Worm (Caenorhabditis elegans) whole organism, L3 larva: ENCODE measurements around the gene pudl-2.

ENCODE experiments used
- R02D3.7 ChIP-seq: fragments of 150-350 bp; optimal IDR thresholded peaks from 2 replicates; lab custom pipeline; 2014; ENCODE audit warnings: missing biosample characterization, missing genetic modification characterization
- aly-2 ChIP-seq: fragments of 150-350 bp; optimal IDR thresholded peaks from 2 replicates; lab custom pipeline; 2014; ENCODE audit warnings: missing biosample characterization, missing genetic modification characterization
- ceh-28 ChIP-seq: fragments of 150-350 bp; optimal IDR thresholded peaks from 2 replicates; lab custom pipeline; 2014; ENCODE audit warnings: missing biosample characterization, missing genetic modification reagents, missing genetic modification characterization
- ceh-82 ChIP-seq: fragments of 150-350 bp; optimal IDR thresholded peaks from 2 replicates; lab custom pipeline; 2014; ENCODE audit warnings: missing biosample characterization, missing genetic modification characterization
- daf-12 ChIP-seq: fragments of 150-350 bp; optimal IDR thresholded peaks from 2 replicates; lab custom pipeline; 2014; ENCODE audit warnings: missing biosample characterization, missing genetic modification reagents, missing genetic modification characterization
- egl-27 ChIP-seq: sonication (generic microtip); optimal IDR thresholded peaks from 4 replicates; lab custom pipeline; 2017; ENCODE audit warnings: missing biosample characterization, missing genetic modification reagents, missing genetic modification characterization
- elt-1 ChIP-seq: fragments of 150-350 bp; optimal IDR thresholded peaks from 2 replicates; lab custom pipeline; 2014; ENCODE audit warnings: missing biosample characterization, missing genetic modification characterization
- elt-2 ChIP-seq: sonication (generic microtip); optimal IDR thresholded peaks from 2 replicates; lab custom pipeline; 2016; ENCODE audit warnings: missing genetic modification reagents, mild to moderate bottlenecking, missing genetic modification characterization, missing compliant biosample characterization
- fkh-10 ChIP-seq: sonication (generic microtip); optimal IDR thresholded peaks from 2 replicates; lab custom pipeline; 2017; ENCODE audit warnings: missing biosample characterization, missing genetic modification reagents, missing genetic modification characterization
- fkh-2 ChIP-seq: fragments of 150-350 bp; optimal IDR thresholded peaks from 2 replicates; lab custom pipeline; 2014; ENCODE audit warnings: missing biosample characterization, missing genetic modification reagents, missing genetic modification characterization
- fos-1 ChIP-seq: fragments of 150-350 bp; optimal IDR thresholded peaks from 2 replicates; lab custom pipeline; 2014; ENCODE audit warnings: missing biosample characterization, missing genetic modification characterization
- hmg-11 ChIP-seq: sonication (generic microtip); optimal IDR thresholded peaks from 2 replicates; lab custom pipeline; 2016; ENCODE audit warnings: missing genetic modification characterization, missing compliant biosample characterization
- jun-1 ChIP-seq: fragments of 150-350 bp; optimal IDR thresholded peaks from 2 replicates; lab custom pipeline; 2014; ENCODE audit warnings: missing biosample characterization, missing genetic modification reagents, missing genetic modification characterization
- lin-15B ChIP-seq: fragments of 150-350 bp; optimal IDR thresholded peaks from 2 replicates; lab custom pipeline; 2014; ENCODE audit warnings: missing biosample characterization, missing genetic modification characterization
- lin-39 ChIP-seq: fragments of 150-350 bp; optimal IDR thresholded peaks from 2 replicates; lab custom pipeline; 2018; ENCODE audit warnings: missing biosample characterization, missing genetic modification reagents, missing genetic modification characterization
- lsy-12 ChIP-seq: sonication (generic microtip); optimal IDR thresholded peaks from 2 replicates; lab custom pipeline; 2016; ENCODE audit warnings: mild to moderate bottlenecking, missing genetic modification characterization, missing compliant biosample characterization
- mml-1 ChIP-seq: fragments of 150-350 bp; sonication (generic microtip); optimal IDR thresholded peaks from 3 replicates; lab custom pipeline; 2014; ENCODE audit warnings: missing biosample characterization, missing genetic modification characterization
- nfya-1 ChIP-seq: sonication (generic microtip); optimal IDR thresholded peaks from 2 replicates; lab custom pipeline; 2017; ENCODE audit warnings: missing genetic modification characterization, mild to moderate bottlenecking, missing compliant biosample characterization, antibody characterized with exemption, moderate library complexity; ENCODE audit not compliant: insufficient read depth
- nhr-11 ChIP-seq: fragments of 150-350 bp; optimal IDR thresholded peaks from 2 replicates; lab custom pipeline; 2014; ENCODE audit warnings: missing biosample characterization, missing genetic modification characterization
- nhr-23 ChIP-seq: fragments of 150-350 bp; optimal IDR thresholded peaks from 2 replicates; lab custom pipeline; 2014; ENCODE audit warnings: missing biosample characterization, missing genetic modification reagents, missing genetic modification characterization
- nhr-237 ChIP-seq: fragments of 150-350 bp; optimal IDR thresholded peaks from 2 replicates; lab custom pipeline; 2014; ENCODE audit warnings: missing biosample characterization, missing genetic modification characterization
- nhr-28 ChIP-seq: fragments of 150-350 bp; optimal IDR thresholded peaks from 2 replicates; lab custom pipeline; 2014; ENCODE audit warnings: missing biosample characterization, missing genetic modification characterization
- nhr-43 ChIP-seq: sonication (generic microtip); optimal IDR thresholded peaks from 2 replicates; lab custom pipeline; 2016; ENCODE audit warnings: mild to moderate bottlenecking, missing genetic modification characterization, missing compliant biosample characterization; ENCODE audit not compliant: poor library complexity, severe bottlenecking
- nhr-76 ChIP-seq: fragments of 150-350 bp; sonication (generic microtip); optimal IDR thresholded peaks from 5 replicates; lab custom pipeline; 2014; ENCODE audit warnings: missing biosample characterization, missing genetic modification characterization
- nhr-77 ChIP-seq: fragments of 150-350 bp; optimal IDR thresholded peaks from 2 replicates; lab custom pipeline; 2014; ENCODE audit warnings: missing biosample characterization, missing genetic modification characterization
- pha-4 ChIP-seq: fragments of 150-350 bp; optimal IDR thresholded peaks from 2 replicates; lab custom pipeline; 2014; ENCODE audit warnings: missing biosample characterization, missing genetic modification reagents, missing genetic modification characterization
- pqm-1 ChIP-seq: fragments of 150-350 bp; optimal IDR thresholded peaks from 2 replicates; lab custom pipeline; 2017; ENCODE audit warnings: missing biosample characterization, missing genetic modification characterization, inconsistent platforms
- sea-2 ChIP-seq: fragments of 150-350 bp; sonication (generic microtip); optimal IDR thresholded peaks from 4 replicates; lab custom pipeline; 2014; ENCODE audit warnings: missing biosample characterization, missing genetic modification reagents, missing genetic modification characterization
- skn-1 ChIP-seq: fragments of 150-350 bp; optimal IDR thresholded peaks from 2 replicates; lab custom pipeline; 2014; ENCODE audit warnings: missing biosample characterization, missing genetic modification characterization
- snpc-4 ChIP-seq: fragments of 150-350 bp; optimal IDR thresholded peaks from 2 replicates; lab custom pipeline; 2014; ENCODE audit warnings: missing biosample characterization, missing genetic modification characterization
- tbx-2 ChIP-seq: sonication (generic microtip); optimal IDR thresholded peaks from 2 replicates; lab custom pipeline; 2016; ENCODE audit warnings: mild to moderate bottlenecking, missing genetic modification characterization, missing compliant biosample characterization
- unc-39 ChIP-seq: sonication (generic microtip); optimal IDR thresholded peaks from 4 replicates; lab custom pipeline; 2017; ENCODE audit warnings: missing biosample characterization, missing genetic modification characterization
- unc-62 ChIP-seq: fragments of 150-350 bp; sonication (generic microtip); optimal IDR thresholded peaks from 4 replicates; lab custom pipeline; 2014; ENCODE audit warnings: missing biosample characterization, missing genetic modification reagents, missing genetic modification characterization
- zag-1 ChIP-seq: fragments of 150-350 bp; optimal IDR thresholded peaks from 2 replicates; lab custom pipeline; 2014; ENCODE audit warnings: missing biosample characterization, missing genetic modification characterization
- ztf-11 ChIP-seq: fragments of 150-350 bp; optimal IDR thresholded peaks from 2 replicates; lab custom pipeline; 2014; ENCODE audit warnings: missing biosample characterization, missing genetic modification characterization
- ztf-4 ChIP-seq: fragments of 150-350 bp; optimal IDR thresholded peaks from 2 replicates; lab custom pipeline; 2014; ENCODE audit warnings: missing biosample characterization, missing genetic modification characterization

pudl-2 gene

ce11 chrIV:2841260-2841659 lies 6.6 kb downstream of the pudl-2 start, which contains the start of gene clec-83:
TSS of gene clec-83 (minus strand) at chrIV:2841472.
- TF ChIP-seq nhr-28 (tag; lab: Kevin White, UChicago) (no peak), daf-12 (no peak), snpc-4 (tag; lab: Kevin White, UChicago) (no peak), skn-1 (tag; lab: Kevin White, UChicago) (no peak), fkh-10 (GFP tag; lab: Kevin White, UChicago) (no peak), sea-2 (GFP tag; lab: Kevin White, UChicago) (no peak), hmg-11 (no peak), unc-39 (tag; lab: Kevin White, UChicago) (no peak), zag-1 (tag; lab: Kevin White, UChicago) (no peak), jun-1 (no peak), nhr-237 (tag; lab: Kevin White, UChicago) (no peak), elt-1 (tag; lab: Kevin White, UChicago) (no peak), mml-1 (tag; lab: Kevin White, UChicago) (no peak), lin-39 (tag; lab: Kevin White, UChicago) (no peak), tbx-2 (tag; lab: Kevin White, UChicago) (no peak), egl-27 (tag; lab: Kevin White, UChicago) (no peak), ztf-4 (tag; lab: Kevin White, UChicago) (no peak), pha-4 (peak; percentile 28), nfya-1 (tag; lab: Kevin White, UChicago) (no peak), elt-2 (tag; lab: Kevin White, UChicago) (peak; percentile 55), lsy-12 (tag; lab: Kevin White, UChicago) (no peak), pqm-1 (tag; lab: Kevin White, UChicago) (peak; percentile 27)

ce11 chrIV:2842162-2842561 lies 7.5 kb downstream of the pudl-2 start, which contains the start of gene clec-84:
TSS of gene clec-84 (plus strand) at chrIV:2842462.
- TF ChIP-seq nhr-43 (no peak), elt-2 (tag; lab: Kevin White, UChicago) (peak; percentile 2)

ce11 chrIV:2843882-2844281 lies 9.3 kb downstream of the pudl-2 start, which contains the start of gene Y54G2A.15:
TSS of gene Y54G2A.15 (minus strand) at chrIV:2843982.
- TF ChIP-seq ztf-11 (tag; lab: Kevin White, UChicago) (no peak), nhr-28 (tag; lab: Kevin White, UChicago) (no peak), lsy-12 (tag; lab: Kevin White, UChicago) (no peak), nhr-23 (tag; lab: Kevin White, UChicago) (no peak), aly-2 (tag; lab: Kevin White, UChicago) (no peak), fkh-2 (tag; lab: Kevin White, UChicago) (no peak), ceh-82 (tag; lab: Kevin White, UChicago) (no peak), pha-4 (no peak), unc-62 (GFP tag; lab: Kevin White, UChicago) (no peak), fos-1 (no peak), nhr-77 (no peak), ceh-28 (no peak), elt-1 (tag; lab: Kevin White, UChicago) (no peak), nfya-1 (tag; lab: Kevin White, UChicago) (no peak), nhr-11 (tag; lab: Kevin White, UChicago) (no peak), pqm-1 (tag; lab: Kevin White, UChicago) (no peak)

- peak; percentile 36 for TF ChIP-seq lin-15B (tag; lab: Kevin White, UChicago)
- TF ChIP-seq nhr-76 (tag; lab: Kevin White, UChicago) = no peak
- peak; percentile 98 for TF ChIP-seq pha-4
- TF ChIP-seq elt-2 (tag; lab: Kevin White, UChicago) = peak; percentile 9
Observed at ce11 chrIV:2846264-2846663, 11.6 kb downstream of the pudl-2 start, which contains the start of gene Y54G2A.40. TSS of gene Y54G2A.40 (plus strand) at chrIV:2846476.

ce11 chrIV:2849269-2849668 lies 14.7 kb downstream of the pudl-2 start:
- TF ChIP-seq unc-62 (GFP tag; lab: Kevin White, UChicago) (no peak), nhr-77 (no peak), hmg-11 (no peak), fkh-10 (GFP tag; lab: Kevin White, UChicago) (no peak), pha-4 (no peak), zag-1 (tag; lab: Kevin White, UChicago) (no peak), nhr-76 (tag; lab: Kevin White, UChicago) (no peak), R02D3.7 (tag; lab: Kevin White, UChicago) (no peak)
